Worm (Caenorhabditis elegans): ENCODE results near the gene F56C3.10.

DNA sequence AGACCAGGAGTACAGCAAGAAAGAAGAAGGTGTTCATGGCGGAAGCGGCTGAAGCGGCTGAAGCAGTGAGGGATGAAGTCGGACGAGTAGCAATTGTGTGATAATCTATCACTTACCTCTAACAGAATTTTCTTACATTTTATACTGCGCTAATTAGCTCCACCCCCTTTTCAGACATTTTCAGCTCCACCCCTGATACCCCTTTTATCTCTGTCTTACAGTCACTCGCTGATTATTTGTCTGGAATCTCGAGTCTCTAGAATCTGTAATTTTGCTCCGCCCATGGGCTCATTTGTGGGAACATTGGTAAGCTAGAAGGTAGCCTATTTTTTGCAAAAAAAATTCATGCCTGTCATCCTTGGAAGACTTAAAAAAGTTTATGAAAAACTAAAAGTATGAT is 37.1 kb downstream of the F56C3.10 start, which contains the start of gene ins-39:
- TF ChIP-seq ztf-29 (GFP tag; IDR thresholded peaks at IDR 0.05) (no peak), T22C8.4 (GFP tag; IDR thresholded peaks at IDR 0.05) (no peak), flt-1 (GFP tag; IDR thresholded peaks at IDR 0.05) (no peak), ztf-23 (GFP tag; IDR thresholded peaks at IDR 0.05) (no peak), ref-1 (GFP tag; conservative IDR thresholded peaks at IDR 0.05) (no peak), cog-1 (tag; optimal IDR thresholded peaks at IDR 0.05) (no peak), tab-1 (GFP tag; IDR thresholded peaks at IDR 0.05) (no peak)

Measured in whole organism, midembryonic.